Fruit fly (Drosophila melanogaster) whole organism, embryonic: ENCODE measurements around the gene CG4615.

Experiments used
- Atf3 ChIP-seq: fragments of 200-800 bp; sonication (Bioruptor generic); optimal IDR thresholded peaks from 3 replicates; lab custom pipeline; 2016; ENCODE audit warnings: missing biosample characterization, missing genetic modification characterization
- BEAF-32 ChIP-seq: fragments of 200-800 bp; sonication (Bioruptor generic); optimal IDR thresholded peaks from 3 replicates; lab custom pipeline; 2017; ENCODE audit warnings: missing biosample characterization, missing genetic modification characterization, mild to moderate bottlenecking, moderate library complexity, missing genetic modification reagents
- CG11456 ChIP-seq: fragments of 200-800 bp; sonication (Bioruptor generic); IDR thresholded peaks from 3 replicates; pipeline ENCODE4 v1.3.6; 2022; ENCODE audit warnings: missing biosample characterization, missing genetic modification characterization
- CG11560 ChIP-seq: fragments of 200-800 bp; sonication (Bioruptor generic); IDR thresholded peaks from 3 replicates; pipeline ENCODE4 v1.3.6; 2022; ENCODE audit warnings: missing biosample characterization, missing genetic modification characterization
- CG12071 ChIP-seq: fragments of 200-800 bp; sonication (Bioruptor generic); optimal IDR thresholded peaks from 3 replicates; lab custom pipeline; 2018; ENCODE audit warnings: missing biosample characterization, mild to moderate bottlenecking, missing genetic modification characterization
- CG13287 ChIP-seq: fragments of 200-800 bp; sonication (Bioruptor generic); IDR thresholded peaks from 2 replicates; pipeline ENCODE4 v1.3.6; 2022; ENCODE audit warnings: missing biosample characterization, missing genetic modification characterization; ENCODE audit not compliant: partially characterized antibody
- CG14710 ChIP-seq: fragments of 200-800 bp; sonication (Bioruptor generic); optimal IDR thresholded peaks from 3 replicates; lab custom pipeline; 2019; ENCODE audit warnings: missing biosample characterization, mild to moderate bottlenecking, missing genetic modification characterization, moderate library complexity
- CG15479 ChIP-seq: fragments of 200-800 bp; sonication (Bioruptor generic); optimal IDR thresholded peaks from 3 replicates; lab custom pipeline; 2019; ENCODE audit warnings: missing biosample characterization, mild to moderate bottlenecking, missing genetic modification characterization, moderate library complexity
- CG1603 ChIP-seq: fragments of 200-800 bp; sonication (Bioruptor generic); optimal IDR thresholded peaks from 2 replicates; lab custom pipeline; 2019; ENCODE audit warnings: missing biosample characterization, mild to moderate bottlenecking, missing genetic modification characterization, moderate library complexity
- CG17186 ChIP-seq: fragments of 200-800 bp; sonication (Bioruptor generic); optimal IDR thresholded peaks from 3 replicates; lab custom pipeline; 2017; ENCODE audit warnings: missing biosample characterization, missing genetic modification reagents, missing genetic modification characterization
- CG17568 ChIP-seq: fragments of 200-800 bp; sonication (Bioruptor generic); optimal IDR thresholded peaks from 2 replicates; lab custom pipeline; 2018; ENCODE audit warnings: missing biosample characterization, mild to moderate bottlenecking, missing genetic modification characterization, moderate library complexity
- CG18599 ChIP-seq: fragments of 200-800 bp; sonication (Bioruptor generic); optimal IDR thresholded peaks from 3 replicates; lab custom pipeline; 2017; ENCODE audit warnings: missing biosample characterization, missing genetic modification characterization, mild to moderate bottlenecking, moderate library complexity, missing genetic modification reagents
- CG18619 ChIP-seq: fragments of 200-800 bp; sonication (Bioruptor generic); optimal IDR thresholded peaks from 3 replicates; lab custom pipeline; 2017; ENCODE audit warnings: missing biosample characterization, mild to moderate bottlenecking, missing genetic modification characterization
- CG2116 ChIP-seq: fragments of 200-800 bp; sonication (Bioruptor generic); optimal IDR thresholded peaks from 3 replicates; lab custom pipeline; 2018; ENCODE audit warnings: missing biosample characterization, mild to moderate bottlenecking, missing genetic modification characterization
- CG2120 ChIP-seq: fragments of 200-800 bp; sonication (Bioruptor generic); optimal IDR thresholded peaks from 3 replicates; lab custom pipeline; 2016; ENCODE audit warnings: missing biosample characterization, missing genetic modification characterization
- CG31365 ChIP-seq: fragments of 200-800 bp; sonication (Bioruptor generic); optimal IDR thresholded peaks from 2 replicates; lab custom pipeline; 2018; ENCODE audit warnings: missing biosample characterization, mild to moderate bottlenecking, missing genetic modification characterization
- CG33213 ChIP-seq: fragments of 200-800 bp; sonication (Bioruptor generic); optimal IDR thresholded peaks from 3 replicates; lab custom pipeline; 2016; ENCODE audit warnings: missing biosample characterization, missing genetic modification characterization
- CG6791 ChIP-seq: fragments of 200-800 bp; sonication (Bioruptor generic); IDR thresholded peaks from 3 replicates; pipeline ENCODE4 v1.3.6; 2022; ENCODE audit warnings: missing biosample characterization, missing genetic modification characterization; ENCODE audit not compliant: partially characterized antibody
- CG9215 ChIP-seq: fragments of 200-800 bp; sonication (Bioruptor generic); IDR thresholded peaks from 2 replicates; pipeline ENCODE4 v1.3.6; 2022; ENCODE audit warnings: missing biosample characterization, missing genetic modification characterization
- CG9437 ChIP-seq: fragments of 200-800 bp; sonication (Bioruptor generic); optimal IDR thresholded peaks from 2 replicates; lab custom pipeline; 2018; ENCODE audit warnings: missing biosample characterization, mild to moderate bottlenecking, missing genetic modification characterization
- CG9727 ChIP-seq: fragments of 200-800 bp; sonication (Bioruptor generic); optimal IDR thresholded peaks from 3 replicates; lab custom pipeline; 2017; ENCODE audit warnings: missing biosample characterization, mild to moderate bottlenecking, missing genetic modification characterization
- CTCF ChIP-seq: fragments of 200-800 bp; sonication (Bioruptor generic); optimal IDR thresholded peaks from 2 replicates; lab custom pipeline; 2017; ENCODE audit warnings: missing biosample characterization, mild to moderate bottlenecking, missing genetic modification characterization, moderate library complexity
- Dek ChIP-seq: fragments of 200-800 bp; sonication (Bioruptor generic); optimal IDR thresholded peaks from 3 replicates; lab custom pipeline; 2019; ENCODE audit warnings: missing biosample characterization, mild to moderate bottlenecking, missing genetic modification characterization, moderate library complexity
- Dp ChIP-seq: fragments of 200-800 bp; sonication (Bioruptor generic); optimal IDR thresholded peaks from 2 replicates; lab custom pipeline; 2018; ENCODE audit warnings: missing biosample characterization, mild to moderate bottlenecking, missing genetic modification characterization, moderate library complexity
- Dref ChIP-seq: fragments of 200-800 bp; sonication (Bioruptor generic); IDR thresholded peaks from 2 replicates; pipeline ENCODE4 v1.3.6; 2022; ENCODE audit warnings: missing biosample characterization, missing genetic modification characterization
- E2f2 ChIP-seq: fragments of 200-800 bp; sonication (Bioruptor generic); IDR thresholded peaks from 2 replicates; pipeline ENCODE4 v1.3.6; 2022; ENCODE audit warnings: missing biosample characterization, missing genetic modification characterization
- Elba2 ChIP-seq: fragments of 200-800 bp; sonication (Bioruptor generic); optimal IDR thresholded peaks from 3 replicates; lab custom pipeline; 2016; ENCODE audit warnings: missing biosample characterization, missing genetic modification characterization
- GATAe ChIP-seq: fragments of 200-800 bp; sonication (Bioruptor generic); conservative IDR thresholded peaks from 2 replicates; pipeline ENCODE4 v1.3.6; 2022; ENCODE audit warnings: missing biosample characterization, missing genetic modification characterization
- HmgD ChIP-seq: fragments of 200-800 bp; sonication (Bioruptor generic); optimal IDR thresholded peaks from 3 replicates; lab custom pipeline; 2016; ENCODE audit warnings: missing biosample characterization, missing genetic modification characterization
- Hmr ChIP-seq: fragments of 200-800 bp; sonication (Bioruptor generic); optimal IDR thresholded peaks from 3 replicates; lab custom pipeline; 2017; ENCODE audit warnings: mild to moderate bottlenecking, missing biosample characterization, missing genetic modification reagents, missing genetic modification characterization
- Mad ChIP-seq: fragments of 200-800 bp; sonication (Bioruptor generic); optimal IDR thresholded peaks from 2 replicates; lab custom pipeline; 2016; ENCODE audit warnings: missing biosample characterization, missing genetic modification characterization
- Myb ChIP-seq: fragments of 200-800 bp; sonication (Bioruptor generic); optimal IDR thresholded peaks from 2 replicates; lab custom pipeline; 2016; ENCODE audit warnings: missing biosample characterization, missing genetic modification characterization
- Oaz ChIP-seq: fragments of 200-800 bp; sonication (Bioruptor generic); IDR thresholded peaks from 2 replicates; pipeline ENCODE4 v1.3.6; 2022; ENCODE audit warnings: missing biosample characterization, missing genetic modification characterization
- Ptx1 ChIP-seq: fragments of 200-800 bp; sonication (Bioruptor generic); IDR thresholded peaks from 2 replicates; pipeline ENCODE4 v1.3.6; 2022; ENCODE audit warnings: missing biosample characterization, missing genetic modification characterization
- Sry-δ ChIP-seq: fragments of 200-800 bp; sonication (Bioruptor generic); optimal IDR thresholded peaks from 2 replicates; lab custom pipeline; 2016; ENCODE audit warnings: missing biosample characterization, missing genetic modification characterization
- Ssrp ChIP-seq: fragments of 200-800 bp; sonication (Bioruptor generic); optimal IDR thresholded peaks from 2 replicates; lab custom pipeline; 2018; ENCODE audit warnings: missing biosample characterization, mild to moderate bottlenecking, missing genetic modification characterization, moderate library complexity
- YL-1 ChIP-seq: fragments of 200-800 bp; sonication (Bioruptor generic); optimal IDR thresholded peaks from 3 replicates; lab custom pipeline; 2017; ENCODE audit warnings: missing biosample characterization, mild to moderate bottlenecking, missing genetic modification characterization
- btn ChIP-seq: fragments of 200-800 bp; sonication (Bioruptor generic); optimal IDR thresholded peaks from 2 replicates; lab custom pipeline; 2016; ENCODE audit warnings: missing biosample characterization, missing genetic modification characterization
- cato ChIP-seq: fragments of 200-800 bp; sonication (Bioruptor generic); optimal IDR thresholded peaks from 2 replicates; lab custom pipeline; 2016; ENCODE audit warnings: missing biosample characterization, missing genetic modification characterization, borderline replicate concordance
- gem ChIP-seq: fragments of 200-800 bp; sonication (Bioruptor generic); optimal IDR thresholded peaks from 2 replicates; lab custom pipeline; 2019; ENCODE audit warnings: missing biosample characterization, mild to moderate bottlenecking, missing genetic modification characterization, moderate library complexity
- gro ChIP-seq: fragments of 200-800 bp; sonication (Bioruptor generic); optimal IDR thresholded peaks from 2 replicates; lab custom pipeline; 2016; ENCODE audit warnings: missing biosample characterization, missing genetic modification characterization
- lab ChIP-seq: fragments of 200-800 bp; sonication (Bioruptor generic); optimal IDR thresholded peaks from 3 replicates; lab custom pipeline; 2017; ENCODE audit warnings: missing biosample characterization, missing genetic modification characterization, mild to moderate bottlenecking, moderate library complexity, missing genetic modification reagents
- lbe ChIP-seq: fragments of 200-800 bp; sonication (Bioruptor generic); optimal IDR thresholded peaks from 2 replicates; lab custom pipeline; 2016; ENCODE audit warnings: missing biosample characterization, mild to moderate bottlenecking, missing genetic modification characterization
- mld ChIP-seq: fragments of 200-800 bp; sonication (Bioruptor generic); IDR thresholded peaks from 3 replicates; pipeline ENCODE4 v1.3.6; 2022; ENCODE audit warnings: missing biosample characterization, missing genetic modification characterization; ENCODE audit not compliant: partially characterized antibody
- pzg ChIP-seq: fragments of 200-800 bp; sonication (Bioruptor generic); optimal IDR thresholded peaks from 3 replicates; lab custom pipeline; 2018; ENCODE audit warnings: missing biosample characterization, mild to moderate bottlenecking, missing genetic modification characterization, moderate library complexity
- repo ChIP-seq: fragments of 200-800 bp; sonication (Bioruptor generic); optimal IDR thresholded peaks from 2 replicates; lab custom pipeline; 2016; ENCODE audit warnings: missing biosample characterization, missing genetic modification characterization
- row ChIP-seq: fragments of 200-800 bp; sonication (Bioruptor generic); IDR thresholded peaks from 3 replicates; pipeline ENCODE4 v1.3.6; 2022; ENCODE audit warnings: missing biosample characterization, missing genetic modification characterization
- slbo ChIP-seq: fragments of 200-800 bp; sonication (Bioruptor generic); IDR thresholded peaks from 2 replicates; pipeline ENCODE4 v1.3.6; 2022; ENCODE audit warnings: missing biosample characterization, missing genetic modification characterization
- stc ChIP-seq: fragments of 200-800 bp; sonication (Bioruptor generic); IDR thresholded peaks from 2 replicates; pipeline ENCODE4 v1.3.6; 2022; ENCODE audit warnings: missing biosample characterization, missing genetic modification characterization
- stwl ChIP-seq: fragments of 200-800 bp; sonication (Bioruptor generic); optimal IDR thresholded peaks from 3 replicates; lab custom pipeline; 2018; ENCODE audit warnings: missing biosample characterization, mild to moderate bottlenecking, missing genetic modification characterization, moderate library complexity

CG4615 gene

DNA sequence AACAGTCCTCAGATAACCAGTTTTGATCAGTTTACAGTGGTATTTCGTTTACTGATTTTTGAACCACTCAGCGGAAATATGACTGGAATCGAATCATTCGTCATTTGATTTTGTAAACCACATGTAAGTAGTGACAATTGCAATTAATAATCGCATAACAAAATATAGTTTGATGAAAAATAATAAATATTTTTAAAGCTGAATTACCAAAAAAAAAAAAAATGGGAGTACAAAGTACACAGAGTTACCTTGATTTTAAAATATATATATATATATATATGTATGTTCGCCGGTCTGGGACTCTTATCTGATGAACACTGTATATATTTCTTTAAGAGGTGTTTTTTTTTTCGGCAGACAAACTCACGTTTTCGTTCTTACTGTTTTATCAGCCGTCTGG, 34.9 kb downstream of the CG4615 start (continued):
- TF ChIP-seq GATAe (GFP tag; lab: Robert Waterston, UW) (no peak), CG18619 (GFP tag; lab: Kevin White, UChicago) (peak; percentile 3), Mad (GFP tag; lab: Kevin White, UChicago) (no peak), slbo (GFP tag; lab: Robert Waterston, UW) (peak; percentile 56; the same call in 1 of the 2 replicates), gem (tag; lab: Kevin White, UChicago) (peak; percentile 38), Oaz (GFP tag; lab: Robert Waterston, UW) (no peak), YL-1 (GFP tag; lab: Kevin White, UChicago) (no peak), Ssrp (tag; lab: Kevin White, UChicago) (no peak), stc (GFP tag; lab: Robert Waterston, UW) (no peak), CG12071 (GFP tag; lab: Kevin White, UChicago) (no peak), Dek (tag; lab: Kevin White, UChicago) (no peak), repo (no peak), CG15479 (GFP tag; lab: Kevin White, UChicago) (no peak), HmgD (GFP tag; lab: Kevin White, UChicago) (no peak), lab (GFP tag; lab: Kevin White, UChicago) (peak; percentile 59), row (peak; percentile 44; the same call in 2 of the 3 replicates), CG9727 (GFP tag; lab: Kevin White, UChicago) (peak; percentile 32), CG33213 (GFP tag; lab: Kevin White, UChicago) (no peak), Hmr (GFP tag; lab: Kevin White, UChicago) (peak; percentile 2), CG6791 (GFP tag; lab: Robert Waterston, UW) (no peak), Atf3 (no peak), CG2120 (GFP tag; lab: Kevin White, UChicago) (peak; percentile 44), CG9215 (GFP tag; lab: Robert Waterston, UW) (peak; percentile 42)
- TF ChIP-seq, all 482 proteins: peak for 39

DNA sequence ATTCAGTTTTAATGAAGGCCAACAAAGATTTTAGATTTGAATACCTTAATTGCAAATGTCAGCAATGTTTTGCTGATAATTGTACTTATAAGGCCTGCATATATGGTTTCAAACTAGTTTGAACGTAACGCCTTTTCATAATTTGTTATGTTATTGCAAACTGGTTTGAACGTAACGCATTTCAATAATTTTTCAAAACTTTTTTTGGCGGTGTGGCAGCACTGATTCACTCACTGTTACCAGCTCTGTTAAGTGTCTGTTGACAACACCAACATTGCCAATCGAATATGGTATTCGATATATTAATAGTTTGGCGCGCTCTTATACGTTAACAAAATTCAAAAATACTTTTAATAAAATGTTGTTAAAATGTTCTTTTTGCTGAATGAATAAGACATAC, 35.5 kb downstream of the CG4615 start:
- peak; percentile 30 for TF ChIP-seq BEAF-32 (GFP tag; lab: Kevin White, UChicago)
- TF ChIP-seq pzg: peak; percentile 47
- TF ChIP-seq CG9437 (GFP tag; lab: Kevin White, UChicago): peak; percentile 90
- TF ChIP-seq E2f2: peak; percentile 87
- TF ChIP-seq lbe: no peak
- TF ChIP-seq CTCF (GFP tag; lab: Kevin White, UChicago): peak; percentile 63
- TF ChIP-seq btn (GFP tag; lab: Kevin White, UChicago): no peak
- TF ChIP-seq stwl (tag; lab: Kevin White, UChicago): peak; percentile 74
- TF ChIP-seq CG11560: peak; percentile 96
- TF ChIP-seq CG31365 (tag; lab: Kevin White, UChicago): peak; percentile 35
- TF ChIP-seq CG2116 (GFP tag; lab: Kevin White, UChicago): peak; percentile 1
- no peak for TF ChIP-seq CG11456 (GFP tag; lab: Robert Waterston, UW)
- peak; percentile 4 for TF ChIP-seq CG1603
- no peak for TF ChIP-seq mld (GFP tag; lab: Robert Waterston, UW)
- no peak for TF ChIP-seq cato (GFP tag; lab: Kevin White, UChicago)
- no peak for TF ChIP-seq Elba2 (GFP tag; lab: Kevin White, UChicago)
- peak; percentile 63 for TF ChIP-seq Dref (GFP tag; lab: Robert Waterston, UW)
- peak; percentile 88 for TF ChIP-seq Dp (GFP tag; lab: Kevin White, UChicago)
- TF ChIP-seq CG18599: no peak
- TF ChIP-seq gro: no peak
- no peak for TF ChIP-seq CG17568 (GFP tag; lab: Kevin White, UChicago)
- no peak for TF ChIP-seq Ptx1 (GFP tag; lab: Robert Waterston, UW)
- TF ChIP-seq CG17186 (GFP tag; lab: Kevin White, UChicago): peak; percentile 47
- peak; percentile 44; the same call in 1 of the 2 replicates for TF ChIP-seq CG13287 (GFP tag; lab: Robert Waterston, UW)
- TF ChIP-seq Sry-δ (GFP tag; lab: Kevin White, UChicago): peak; percentile 3
- TF ChIP-seq Myb (GFP tag; lab: Kevin White, UChicago): peak; percentile 92
- TF ChIP-seq CG14710: peak; percentile 26
